Worm (Caenorhabditis elegans) whole organism, early embryonic: Measurements from ENCODE around the gene ins-32.
"Not testable (repeated sequence)": the region's sequence is repeated elsewhere in the genome, so short reads cannot be mapped to it uniquely, and the experiment has no call there.

ENCODE experiments used
- B0310.2 ChIP-seq: sonication (generic microtip); optimal IDR thresholded peaks from 2 replicates; lab custom pipeline; 2016; ENCODE audit warnings: mild to moderate bottlenecking, missing genetic modification characterization, missing compliant biosample characterization
- F13C5.2 ChIP-seq: sonication (generic microtip); optimal IDR thresholded peaks from 2 replicates; lab custom pipeline; 2017; ENCODE audit warnings: mild to moderate bottlenecking, missing genetic modification characterization, inconsistent platforms, missing compliant biosample characterization
- aly-1 ChIP-seq: sonication (generic microtip); optimal IDR thresholded peaks from 2 replicates; lab custom pipeline; 2016; ENCODE audit warnings: missing genetic modification characterization, missing compliant biosample characterization
- ama-1 ChIP-seq: fragments of 150-350 bp; optimal IDR thresholded peaks from 2 replicates; lab custom pipeline; 2014
- ceh-13 ChIP-seq: fragments of 200-800 bp; sonication (Bioruptor generic); optimal IDR thresholded peaks from 2 replicates; lab custom pipeline; 2018; ENCODE audit warnings: mild to moderate bottlenecking, missing genetic modification characterization, missing compliant biosample characterization
- ceh-36 ChIP-seq: sonication (generic microtip); optimal IDR thresholded peaks from 2 replicates; lab custom pipeline; 2016; ENCODE audit warnings: missing genetic modification characterization, inconsistent platforms, missing compliant biosample characterization
- ets-7 ChIP-seq: sonication (generic microtip); optimal IDR thresholded peaks from 2 replicates; lab custom pipeline; 2016; ENCODE audit warnings: missing genotype, missing genetic modification characterization, missing compliant biosample characterization
- flt-1 ChIP-seq: fragments of 200-800 bp; sonication (Bioruptor generic); IDR thresholded peaks from 2 replicates; pipeline ENCODE4 v1.3.6; 2022; ENCODE audit warnings: missing genetic modification characterization, missing compliant biosample characterization
- hmbx-1 ChIP-seq: sonication (generic microtip); optimal IDR thresholded peaks from 2 replicates; lab custom pipeline; 2016; ENCODE audit warnings: mild to moderate bottlenecking, missing genetic modification characterization, missing compliant biosample characterization
- hmg-4 ChIP-seq: fragments of 200-800 bp; sonication (Bioruptor generic); optimal IDR thresholded peaks from 2 replicates; lab custom pipeline; 2018; ENCODE audit warnings: mild to moderate bottlenecking, missing genetic modification characterization, missing compliant biosample characterization
- hnd-1 ChIP-seq: sonication (generic microtip); optimal IDR thresholded peaks from 2 replicates; lab custom pipeline; 2016; ENCODE audit warnings: missing genetic modification characterization, missing compliant biosample characterization
- pes-1 ChIP-seq: fragments of 200-800 bp; sonication (Bioruptor generic); IDR thresholded peaks from 2 replicates; pipeline ENCODE4 v1.3.6; 2022; ENCODE audit warnings: missing genetic modification reagents, missing genetic modification characterization, missing compliant biosample characterization
- scrt-1 ChIP-seq: fragments of 200-800 bp; sonication (Bioruptor generic); IDR thresholded peaks from 2 replicates; pipeline ENCODE4 v1.3.6; 2022; ENCODE audit warnings: missing genetic modification characterization, missing compliant biosample characterization
- sea-1 ChIP-seq: fragments of 200-800 bp; sonication (Bioruptor generic); conservative IDR thresholded peaks from 2 replicates; pipeline ENCODE4 v1.3.6; 2022; ENCODE audit warnings: missing genetic modification characterization, missing compliant biosample characterization
- tbx-11 ChIP-seq: fragments of 200-800 bp; sonication (Bioruptor generic); IDR thresholded peaks from 2 replicates; pipeline ENCODE4 v1.3.6; 2022; ENCODE audit warnings: missing genetic modification characterization, missing compliant biosample characterization
- tbx-37 ChIP-seq: fragments of 200-800 bp; sonication (Bioruptor generic); conservative IDR thresholded peaks from 2 replicates; pipeline ENCODE4 v1.3.6; 2022; ENCODE audit warnings: missing genetic modification reagents, missing genetic modification characterization, missing compliant biosample characterization
- tra-4 ChIP-seq: sonication (generic microtip); optimal IDR thresholded peaks from 2 replicates; lab custom pipeline; 2017; ENCODE audit warnings: missing genetic modification characterization, missing compliant biosample characterization

The ins-32 gene

DNA sequence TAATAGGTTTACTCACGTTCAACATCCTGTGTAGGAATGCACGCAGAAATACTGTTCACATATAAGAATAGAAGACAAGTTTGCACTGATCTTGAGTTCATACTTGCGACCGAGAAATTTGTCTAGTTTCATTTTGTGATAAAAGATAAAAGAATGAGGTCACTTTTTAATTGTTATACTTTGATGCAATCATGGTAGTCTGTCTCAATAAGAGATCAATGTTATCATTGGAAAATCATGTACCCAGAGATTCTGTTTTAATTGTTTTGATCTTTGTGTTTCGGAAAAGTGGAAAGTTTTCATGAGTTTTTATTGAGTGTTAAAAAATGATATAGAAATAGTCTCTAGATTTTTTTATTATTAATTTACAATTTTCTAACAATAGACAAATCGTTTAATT, 29.3 kb upstream of the ins-32 start, which contains the start of gene F54D10.9:
Gene F54D10.9 (minus strand): TSS at position 101 of the 400 bp plus-strand sequence.
- TF ChIP-seq ceh-36 (no peak), ama-1 (no peak), pes-1 (GFP tag; lab: Robert Waterston, UW) (no peak), hmbx-1 (no peak), tbx-11 (GFP tag; lab: Robert Waterston, UW) (no peak), scrt-1 (GFP tag; lab: Robert Waterston, UW) (no peak), tra-4 (no peak), sea-1 (GFP tag; lab: Robert Waterston, UW) (no peak), hmg-4 (GFP tag; lab: Kevin White, UChicago) (no peak), B0310.2 (no peak), flt-1 (GFP tag; lab: Robert Waterston, UW) (no peak), hnd-1 (tag; lab: Kevin White, UChicago) (no peak), F13C5.2 (no peak), ceh-13 (GFP tag; lab: Kevin White, UChicago) (no peak), ets-7 (tag; lab: Kevin White, UChicago) (no peak), tbx-37 (GFP tag; lab: Robert Waterston, UW) (no peak), aly-1 (tag; lab: Kevin White, UChicago) (no peak)

DNA sequence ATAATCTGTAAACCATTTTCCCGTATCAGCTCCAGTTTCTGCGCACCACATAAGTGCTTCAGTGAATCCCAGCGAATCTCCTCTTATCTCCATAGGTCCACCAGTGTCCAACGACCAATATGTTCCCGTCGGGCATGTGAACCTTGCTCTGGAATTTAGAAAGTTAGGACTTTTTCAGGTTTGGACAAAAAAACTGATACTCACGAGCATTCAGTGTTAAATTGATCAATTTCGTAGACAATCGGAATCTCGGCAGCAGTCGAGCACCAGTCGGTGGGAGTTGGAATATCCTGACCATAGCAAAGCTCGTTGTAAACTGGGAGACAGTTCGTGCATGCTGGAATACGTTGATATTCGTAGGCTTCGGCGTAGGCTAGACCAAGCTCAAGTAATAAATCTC, 26.5 kb upstream of the ins-32 start:
- TF ChIP-seq ceh-13 (GFP tag; lab: Kevin White, UChicago) (no peak), aly-1 (tag; lab: Kevin White, UChicago) (no peak), ceh-36 (no peak), flt-1 (GFP tag; lab: Robert Waterston, UW) (no peak), pes-1 (GFP tag; lab: Robert Waterston, UW) (no peak), hmbx-1 (no peak), hnd-1 (tag; lab: Kevin White, UChicago) (no peak), ama-1 (no peak), B0310.2 (no peak), hmg-4 (GFP tag; lab: Kevin White, UChicago) (no peak), sea-1 (GFP tag; lab: Robert Waterston, UW) (no peak), F13C5.2 (no peak), tbx-37 (GFP tag; lab: Robert Waterston, UW) (no peak), tra-4 (no peak), scrt-1 (GFP tag; lab: Robert Waterston, UW) (no peak), tbx-11 (GFP tag; lab: Robert Waterston, UW) (no peak), ets-7 (tag; lab: Kevin White, UChicago) (no peak)

DNA sequence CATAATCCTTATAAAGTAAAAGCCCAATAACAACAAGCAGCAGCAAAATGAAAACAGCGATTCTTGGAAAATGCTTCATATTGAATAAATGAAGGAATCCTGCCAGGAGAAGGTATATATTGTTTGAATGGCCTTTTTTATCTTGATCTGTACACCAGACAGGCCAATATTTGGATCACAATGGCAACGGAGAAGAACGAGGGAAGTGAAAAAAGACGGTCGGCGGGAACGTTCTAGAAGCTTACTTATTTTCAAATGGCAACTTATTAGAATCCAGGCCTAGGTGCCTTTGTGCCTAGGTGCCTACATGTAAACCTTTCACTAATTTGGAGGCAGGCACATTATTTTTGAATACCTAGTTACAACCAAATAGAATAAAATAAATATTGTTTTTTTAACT, 24.7 kb upstream of the ins-32 start, which contains the start of gene F54D10.8:
Gene F54D10.8 (minus strand): TSS at position 101 of the 400 bp plus-strand sequence.
- TF ChIP-seq ceh-36 (no peak), scrt-1 (GFP tag; lab: Robert Waterston, UW) (no peak), ceh-13 (GFP tag; lab: Kevin White, UChicago) (no peak), aly-1 (tag; lab: Kevin White, UChicago) (no peak), tbx-37 (GFP tag; lab: Robert Waterston, UW) (no peak), hnd-1 (tag; lab: Kevin White, UChicago) (no peak), ama-1 (no peak), tbx-11 (GFP tag; lab: Robert Waterston, UW) (no peak), F13C5.2 (no peak), B0310.2 (no peak), hmbx-1 (no peak), hmg-4 (GFP tag; lab: Kevin White, UChicago) (no peak), ets-7 (tag; lab: Kevin White, UChicago) (no peak), tra-4 (no peak), sea-1 (GFP tag; lab: Robert Waterston, UW) (no peak), flt-1 (GFP tag; lab: Robert Waterston, UW) (no peak), pes-1 (GFP tag; lab: Robert Waterston, UW) (no peak)

DNA sequence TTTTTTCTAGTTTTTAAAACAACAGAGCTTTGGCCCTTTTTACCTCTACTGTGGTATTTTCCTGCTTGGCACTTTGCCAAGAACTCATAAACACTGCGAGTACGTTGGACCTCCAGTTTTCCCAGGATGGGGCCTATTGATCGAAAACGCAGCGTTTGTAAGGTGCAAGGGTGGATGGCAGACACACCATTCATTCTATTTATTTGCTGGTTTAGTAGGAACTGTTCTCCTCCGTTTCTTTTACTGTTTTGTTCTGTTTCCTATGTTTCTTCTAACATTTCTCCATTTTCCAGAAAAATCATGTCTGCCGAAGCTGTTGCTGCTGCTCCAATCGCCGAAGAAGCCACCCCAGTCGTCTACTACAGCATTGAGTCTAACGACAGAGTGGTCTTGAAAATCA, 20.7 kb upstream of the ins-32 start, which contains the start of gene skr-15:
Gene skr-15 (plus strand): TSS at position 301 of the 400 bp plus-strand sequence.
- TF ChIP-seq ets-7 (tag; lab: Kevin White, UChicago) (no peak), tbx-11 (GFP tag; lab: Robert Waterston, UW) (no peak), scrt-1 (GFP tag; lab: Robert Waterston, UW) (no peak), ama-1 (no peak)

DNA sequence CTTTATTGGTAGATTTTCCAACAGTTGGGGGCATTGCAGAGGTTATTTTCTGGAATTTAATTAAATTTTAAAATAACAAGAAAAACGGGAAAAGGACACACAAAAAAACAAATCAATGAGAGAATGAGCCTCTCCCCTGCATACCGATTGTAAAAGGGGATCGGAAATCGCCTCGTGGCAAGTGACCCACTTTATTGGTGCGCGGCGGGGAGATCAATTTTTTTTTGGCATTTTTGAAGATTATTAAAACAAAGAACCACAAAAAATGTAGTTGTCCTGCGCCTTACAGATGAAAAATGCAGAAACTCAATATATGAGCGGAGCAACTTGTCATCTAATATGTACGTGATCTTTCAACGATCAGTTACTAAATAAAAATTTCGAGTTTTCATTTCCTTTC, 18.1 kb upstream of the ins-32 start, which contains the start of gene F54D10.7:
Gene F54D10.7 (minus strand): TSS at position 49 of the 400 bp plus-strand sequence.
- TF ChIP-seq aly-1 (tag; lab: Kevin White, UChicago) (no peak), ceh-13 (GFP tag; lab: Kevin White, UChicago) (no peak), hmg-4 (GFP tag; lab: Kevin White, UChicago) (no peak)

DNA sequence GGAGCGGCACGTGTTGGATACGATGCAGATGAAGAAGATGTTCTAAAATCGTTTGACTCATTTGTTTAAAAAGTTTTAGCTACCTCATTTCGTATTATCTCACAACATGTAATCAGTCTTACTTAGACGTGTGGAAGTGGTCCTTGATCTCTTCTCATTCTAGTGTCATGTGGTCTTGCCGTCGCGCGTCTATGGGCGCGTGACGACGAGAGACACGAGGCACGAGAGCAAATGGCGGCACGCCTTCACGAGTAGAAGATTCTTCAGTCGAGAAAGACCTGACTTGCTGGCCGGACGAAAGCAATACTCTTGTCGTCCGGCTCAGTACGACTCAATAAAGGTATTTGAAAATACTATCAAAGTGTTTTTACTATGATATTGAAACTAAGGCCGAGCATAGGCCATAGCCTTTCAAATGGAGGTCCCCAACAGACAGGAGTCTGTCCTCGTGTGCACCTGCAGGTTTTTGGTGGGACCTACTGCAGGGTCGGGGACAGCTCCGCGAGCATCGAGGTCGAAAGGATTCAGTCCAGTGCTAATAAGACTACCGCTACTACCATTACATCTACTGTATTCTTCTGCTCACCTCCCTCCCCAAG, 13.2 kb upstream of the ins-32 start, which contains the start of gene fbxa-24:
Gene fbxa-24 (plus strand): TSS at position 276 of the 599 bp plus-strand sequence.
- not testable (repeated sequence) for TF ChIP-seq hmbx-1; flt-1 (GFP tag; lab: Robert Waterston, UW); hnd-1 (tag; lab: Kevin White, UChicago)

DNA sequence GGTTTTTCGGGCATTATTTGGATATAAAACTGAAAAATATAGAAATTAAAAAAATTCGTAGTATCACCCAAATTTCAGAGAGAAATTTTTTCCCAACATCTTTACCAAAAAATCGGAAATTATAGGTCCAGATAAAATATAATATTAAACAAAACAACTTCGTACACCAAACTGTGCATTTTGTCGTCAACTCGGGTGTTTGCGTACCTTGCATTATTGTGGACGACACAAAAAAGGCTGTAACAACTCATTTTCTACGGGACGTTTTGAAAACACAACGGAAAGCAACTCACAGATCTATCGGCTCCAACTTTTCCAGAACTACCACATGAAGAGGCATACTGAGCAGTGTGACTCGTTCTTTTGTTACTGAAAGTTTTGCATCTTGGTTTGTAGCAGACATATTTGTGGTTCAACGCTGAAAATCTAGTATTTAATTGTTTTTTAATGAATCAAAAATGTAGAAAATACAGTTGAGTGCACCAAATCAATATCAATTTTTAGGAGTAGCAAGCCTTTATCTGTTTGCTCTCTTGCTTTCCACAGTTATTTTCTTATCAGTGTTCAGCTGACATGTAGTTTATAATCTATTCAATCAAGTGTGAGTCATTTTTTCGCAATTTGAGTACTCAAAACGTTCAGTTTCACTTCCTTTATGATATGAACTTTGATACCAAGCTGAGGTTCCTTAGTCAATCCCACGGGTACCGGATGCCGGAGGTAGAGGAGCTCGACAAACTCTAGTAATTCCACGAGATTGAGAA, 12.5 kb upstream of the ins-32 start:
- TF ChIP-seq B0310.2 (no peak), tra-4 (no peak), ceh-13 (GFP tag; lab: Kevin White, UChicago) (no peak), flt-1 (GFP tag; lab: Robert Waterston, UW) (no peak), tbx-37 (GFP tag; lab: Robert Waterston, UW) (no peak), sea-1 (GFP tag; lab: Robert Waterston, UW) (no peak), hmg-4 (GFP tag; lab: Kevin White, UChicago) (no peak), hmbx-1 (no peak), ceh-36 (no peak), F13C5.2 (no peak), pes-1 (GFP tag; lab: Robert Waterston, UW) (no peak), ets-7 (tag; lab: Kevin White, UChicago) (no peak), scrt-1 (GFP tag; lab: Robert Waterston, UW) (no peak), aly-1 (tag; lab: Kevin White, UChicago) (no peak), ama-1 (no peak), tbx-11 (GFP tag; lab: Robert Waterston, UW) (no peak), hnd-1 (tag; lab: Kevin White, UChicago) (no peak)
